Worm (Caenorhabditis elegans) whole organism, L1 larva: ENCODE results near the gene srx-7.

ENCODE experiments used
- C16A3.4 ChIP-seq: fragments of 150-350 bp; optimal IDR thresholded peaks from 2 replicates; lab custom pipeline; 2014; ENCODE audit warnings: missing biosample characterization, missing genetic modification characterization
- C34B4.2 ChIP-seq: sonication (generic microtip); optimal IDR thresholded peaks from 2 replicates; lab custom pipeline; 2017; ENCODE audit warnings: mild to moderate bottlenecking, missing genetic modification characterization, missing compliant biosample characterization
- F16B12.6 ChIP-seq: fragments of 150-350 bp; optimal IDR thresholded peaks from 2 replicates; lab custom pipeline; 2014; ENCODE audit warnings: missing biosample characterization, missing genetic modification characterization
- ama-1 ChIP-seq: fragments of 150-350 bp; optimal IDR thresholded peaks from 2 replicates; lab custom pipeline; 2014
- blmp-1 ChIP-seq: fragments of 150-350 bp; optimal IDR thresholded peaks from 2 replicates; lab custom pipeline; 2014; ENCODE audit warnings: missing biosample characterization, missing genetic modification characterization
- ceh-88 ChIP-seq: fragments of 200-800 bp; sonication (Bioruptor generic); IDR thresholded peaks from 2 replicates; pipeline ENCODE4 v1.3.6; 2022; ENCODE audit warnings: missing genetic modification characterization, missing compliant biosample characterization
- dpl-1 ChIP-seq, 3 experiments: fragments of 150-350 bp in 2 of 3; sonication (generic microtip) in 1 of 3; optimal IDR thresholded peaks; 2 replicates each; lab custom pipeline; 2014 to 2017; ENCODE audit warnings: missing biosample characterization in 3 of 3, missing genetic modification characterization in 3 of 3, missing genetic modification reagents in 3 of 3
- dsc-1 ChIP-seq: sonication (generic microtip); optimal IDR thresholded peaks from 2 replicates; lab custom pipeline; 2016; ENCODE audit warnings: mild to moderate bottlenecking, missing genetic modification characterization, missing compliant biosample characterization
- efl-1 ChIP-seq, 4 experiments: fragments of 150-350 bp; optimal IDR thresholded peaks in 3 of 4; peaks in 1 of 4; 1 replicate in 1 of 4; 2 replicates in 3 of 4; lab custom pipeline; 2014; ENCODE audit warnings: missing biosample characterization in 2 of 4, missing genetic modification characterization in 2 of 4, missing genetic modification reagents in 2 of 4
- ets-5 ChIP-seq: fragments of 200-800 bp; sonication (Bioruptor generic); IDR thresholded peaks from 2 replicates; pipeline ENCODE4 v1.3.6; 2022; ENCODE audit warnings: missing genetic modification characterization, missing compliant biosample characterization
- fos-1 ChIP-seq: fragments of 150-350 bp; optimal IDR thresholded peaks from 2 replicates; lab custom pipeline; 2014; ENCODE audit warnings: missing biosample characterization, missing genetic modification characterization
- hlh-4 ChIP-seq: sonication (generic microtip); optimal IDR thresholded peaks from 2 replicates; lab custom pipeline; 2016; ENCODE audit warnings: mild to moderate bottlenecking, missing genetic modification characterization, missing compliant biosample characterization
- hpl-2 ChIP-seq: fragments of 150-350 bp; optimal IDR thresholded peaks from 2 replicates; lab custom pipeline; 2014; ENCODE audit warnings: missing biosample characterization, missing genetic modification reagents, missing genetic modification characterization
- isw-1 ChIP-seq: fragments of 200-800 bp; sonication (Bioruptor generic); IDR thresholded peaks from 2 replicates; pipeline ENCODE4 v1.3.6; 2022; ENCODE audit warnings: missing genetic modification characterization, missing compliant biosample characterization
- lin-35 ChIP-seq, 2 experiments: fragments of 150-350 bp; optimal IDR thresholded peaks; 2 replicates each; lab custom pipeline; 2014; ENCODE audit warnings: missing biosample characterization in 2 of 2, missing genetic modification characterization in 2 of 2, missing genetic modification reagents in 2 of 2
- lin-39 ChIP-seq: fragments of 150-350 bp; optimal IDR thresholded peaks from 2 replicates; lab custom pipeline; 2014; ENCODE audit warnings: missing biosample characterization, missing genetic modification reagents, missing genetic modification characterization
- mef-2 ChIP-seq: fragments of 150-350 bp; optimal IDR thresholded peaks from 2 replicates; lab custom pipeline; 2014; ENCODE audit warnings: missing biosample characterization, missing genetic modification characterization
- nhr-12 ChIP-seq: sonication (generic microtip); optimal IDR thresholded peaks from 2 replicates; lab custom pipeline; 2017; ENCODE audit warnings: missing biosample characterization, missing genetic modification characterization
- nhr-20 ChIP-seq: sonication (generic microtip); optimal IDR thresholded peaks from 2 replicates; lab custom pipeline; 2016; ENCODE audit warnings: mild to moderate bottlenecking, missing genetic modification characterization, missing compliant biosample characterization
- nhr-28 ChIP-seq: fragments of 150-350 bp; optimal IDR thresholded peaks from 2 replicates; lab custom pipeline; 2014; ENCODE audit warnings: missing biosample characterization, missing genetic modification characterization
- nhr-71 ChIP-seq: sonication (generic microtip); optimal IDR thresholded peaks from 2 replicates; lab custom pipeline; 2016; ENCODE audit warnings: mild to moderate bottlenecking, missing genetic modification characterization, moderate library complexity, missing compliant biosample characterization
- nhr-76 ChIP-seq: sonication (generic microtip); optimal IDR thresholded peaks from 2 replicates; lab custom pipeline; 2017; ENCODE audit warnings: missing biosample characterization, missing genetic modification characterization
- nhr-77 ChIP-seq: fragments of 150-350 bp; optimal IDR thresholded peaks from 2 replicates; lab custom pipeline; 2014; ENCODE audit warnings: missing biosample characterization, missing genetic modification characterization
- nhr-85 ChIP-seq: sonication (generic microtip); peaks from one replicate; lab custom pipeline; 2016; ENCODE audit warnings: missing genetic modification characterization, inconsistent platforms, missing compliant biosample characterization
- pqm-1 ChIP-seq: sonication (generic microtip); optimal IDR thresholded peaks from 3 replicates; lab custom pipeline; 2017; ENCODE audit warnings: missing biosample characterization, missing genetic modification characterization
- rnt-1 ChIP-seq: sonication (generic microtip); optimal IDR thresholded peaks from 2 replicates; lab custom pipeline; 2016; ENCODE audit warnings: mild to moderate bottlenecking, missing genetic modification characterization, moderate library complexity, missing compliant biosample characterization
- skn-1 ChIP-seq: fragments of 150-350 bp; optimal IDR thresholded peaks from 2 replicates; lab custom pipeline; 2014; ENCODE audit warnings: missing biosample characterization, missing genetic modification characterization
- snpc-4 ChIP-seq: fragments of 150-350 bp; optimal IDR thresholded peaks from 2 replicates; lab custom pipeline; 2014; ENCODE audit warnings: missing biosample characterization, missing genetic modification characterization
- sptf-1 ChIP-seq: fragments of 150-350 bp; optimal IDR thresholded peaks from 2 replicates; lab custom pipeline; 2014; ENCODE audit warnings: missing biosample characterization, missing genetic modification characterization
- swsn-7 ChIP-seq: sonication (generic microtip); optimal IDR thresholded peaks from 2 replicates; lab custom pipeline; 2016; ENCODE audit warnings: missing genetic modification characterization, missing compliant biosample characterization
- tbx-2 ChIP-seq: sonication (generic microtip); optimal IDR thresholded peaks from 2 replicates; lab custom pipeline; 2016; ENCODE audit warnings: missing genetic modification characterization, missing compliant biosample characterization
- tlp-1 ChIP-seq: fragments of 150-350 bp; optimal IDR thresholded peaks from 2 replicates; lab custom pipeline; 2014; ENCODE audit warnings: missing biosample characterization, missing genetic modification characterization
- unc-130 ChIP-seq: fragments of 150-350 bp; optimal IDR thresholded peaks from 2 replicates; lab custom pipeline; 2017; ENCODE audit warnings: missing biosample characterization, missing genetic modification characterization, inconsistent platforms
- unc-98 ChIP-seq: fragments of 200-800 bp; sonication (Bioruptor generic); IDR thresholded peaks from 2 replicates; pipeline ENCODE4 v1.3.6; 2022; ENCODE audit warnings: missing genetic modification characterization, missing compliant biosample characterization
- xbp-1 ChIP-seq: sonication (generic microtip); optimal IDR thresholded peaks from 2 replicates; lab custom pipeline; 2016; ENCODE audit warnings: missing genetic modification characterization, missing compliant biosample characterization

srx-7 gene

DNA sequence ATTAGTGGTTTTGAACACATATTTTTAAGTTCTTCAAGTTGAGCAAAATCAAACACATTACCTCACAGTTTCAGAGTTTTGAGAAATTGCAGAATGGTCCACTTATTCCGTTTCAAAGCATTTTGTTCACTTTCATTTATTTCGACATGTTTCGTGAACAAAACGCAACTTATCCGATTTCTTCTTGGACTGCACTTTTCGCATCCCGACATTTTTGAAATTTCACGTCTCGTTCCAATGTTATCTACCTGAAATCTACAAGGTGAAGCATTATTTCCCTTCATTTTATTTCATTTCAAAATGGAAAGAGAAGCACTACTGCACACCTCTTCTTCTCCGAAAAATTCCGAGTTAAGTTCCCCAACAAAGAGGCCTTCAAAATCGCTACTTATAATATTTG lies 30.2 kb downstream of the srx-7 start, which contains the start of gene ZK488.6:
TSS of gene ZK488.6 (plus strand) at position 301 of the 400 bp plus-strand sequence.
- 0 out of 2 replicates have a peak, but pooled peaks have one; percentile 22 for TF ChIP-seq unc-98 (GFP tag; lab: Robert Waterston, UW)
- no peak for TF ChIP-seq sptf-1 (tag; lab: Kevin White, UChicago)
- TF ChIP-seq, all 84 proteins: peak for 1

DNA sequence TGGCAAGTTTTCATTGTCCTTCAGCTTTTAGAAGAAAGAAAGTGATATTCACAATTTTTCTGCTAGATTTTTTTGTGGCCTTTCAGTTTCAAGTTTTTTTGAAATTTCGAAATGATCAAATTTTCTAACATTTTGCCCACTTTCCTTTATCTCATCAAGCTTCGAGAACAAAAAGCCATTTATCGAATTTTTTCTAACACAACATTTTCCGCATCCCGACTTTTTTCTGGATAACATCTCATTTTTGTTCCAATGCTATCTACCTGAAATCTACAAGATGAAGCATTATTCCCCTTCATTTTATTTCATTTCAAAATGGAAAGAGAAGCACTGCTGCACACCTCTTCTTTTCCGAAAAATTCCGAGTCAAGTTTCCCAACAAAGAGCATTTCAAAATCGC lies 33.0 kb downstream of the srx-7 start, which contains the start of gene ZK488.5:
TSS of gene ZK488.5 (plus strand) at position 301 of the 400 bp plus-strand sequence.
- TF ChIP-seq tlp-1 (tag; lab: Kevin White, UChicago) (no peak), lin-35 (GFP tag; optimal IDR thresholded peaks at IDR 0.05; lab: Kevin White, UChicago) (no peak), dpl-1 (GFP tag; optimal IDR thresholded peaks at IDR 0.05; lab: Kevin White, UChicago) (no peak), hpl-2 (GFP tag; lab: Kevin White, UChicago) (no peak), nhr-76 (tag; lab: Kevin White, UChicago) (no peak), xbp-1 (tag; lab: Kevin White, UChicago) (no peak), snpc-4 (tag; lab: Kevin White, UChicago) (no peak), dsc-1 (tag; lab: Kevin White, UChicago) (no peak), ama-1 (lab: Kevin White, UChicago) (no peak)

DNA sequence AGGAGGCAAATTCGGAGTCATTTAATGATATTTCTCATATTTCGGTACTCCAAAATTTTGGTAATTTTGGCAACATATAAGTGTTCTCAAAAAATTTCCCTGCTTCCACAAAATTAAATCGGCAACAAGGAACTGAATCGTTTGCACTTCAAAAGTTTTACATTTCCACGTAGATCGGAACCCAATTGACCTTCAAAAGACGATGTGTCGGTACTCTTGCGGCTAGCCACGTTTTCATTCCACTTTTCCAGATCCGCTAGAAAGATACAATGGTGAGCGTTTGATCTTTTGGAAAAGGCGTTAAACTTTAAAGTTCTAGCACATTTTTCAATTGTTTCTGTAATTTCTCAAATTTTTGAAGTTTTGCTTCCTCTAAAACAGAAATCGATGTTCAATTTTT lies 36.9 kb downstream of the srx-7 start:
- TF ChIP-seq C34B4.2 (tag; lab: Kevin White, UChicago) (no peak), xbp-1 (tag; lab: Kevin White, UChicago) (no peak), blmp-1 (tag; lab: Kevin White, UChicago) (peak; percentile 9), snpc-4 (tag; lab: Kevin White, UChicago) (no peak), rnt-1 (tag; lab: Kevin White, UChicago) (peak; percentile 15)

DNA sequence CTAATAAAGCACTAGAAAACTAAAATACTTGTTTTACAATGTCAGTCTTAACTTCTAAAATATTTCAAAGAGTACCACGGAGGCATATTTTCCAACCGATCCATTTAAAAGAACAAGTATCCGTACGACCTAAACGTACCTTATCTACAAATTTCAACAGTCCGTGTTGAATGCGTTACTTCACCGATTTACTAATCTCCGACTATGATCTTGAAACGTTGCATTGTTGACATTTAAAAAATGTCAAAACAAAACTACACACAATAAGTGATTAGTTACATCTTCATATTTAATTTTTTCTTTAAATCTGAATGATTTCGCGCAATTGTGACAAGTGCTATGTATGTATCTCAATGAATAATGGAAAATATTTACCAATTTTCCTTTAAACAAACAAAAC lies 37.8 kb downstream of the srx-7 start:
- TF ChIP-seq hpl-2 (GFP tag; lab: Kevin White, UChicago) (no peak), swsn-7 (no peak), nhr-77 (tag; lab: Kevin White, UChicago) (no peak), efl-1 (optimal IDR thresholded peaks at IDR 0.05; lab: Kevin White, UChicago) (no peak), efl-1 (GFP tag; optimal IDR thresholded peaks at IDR 0.05 in 1 of 2; lab: Kevin White, UChicago) (peak in 1 of 2 experiments; percentile 45), nhr-12 (no peak), nhr-85 (tag; lab: Kevin White, UChicago) (peak; percentile 73), nhr-71 (tag; lab: Kevin White, UChicago) (no peak)

DNA sequence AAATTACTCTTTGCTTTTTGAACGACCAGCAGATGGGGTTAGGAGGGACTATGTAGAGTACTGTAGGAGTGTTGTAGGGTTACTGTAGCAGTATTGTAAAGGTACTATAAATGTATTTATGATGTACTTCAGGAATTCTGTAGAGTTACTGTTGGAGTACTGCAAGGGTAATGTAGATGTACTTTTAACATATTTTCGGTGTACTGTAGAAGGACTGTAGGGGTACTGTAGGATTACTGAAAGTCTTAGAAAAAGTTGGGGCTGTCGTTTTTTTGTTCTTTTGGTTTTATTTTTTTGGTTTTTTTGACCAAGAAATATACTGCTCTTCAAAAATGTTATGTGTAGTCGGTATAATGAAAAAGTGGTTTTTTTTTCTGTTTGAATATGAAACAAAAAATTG lies 38.6 kb downstream of the srx-7 start:
- TF ChIP-seq efl-1 (optimal IDR thresholded peaks at IDR 0.05; lab: Kevin White, UChicago) (no peak), efl-1 (GFP tag; optimal IDR thresholded peaks at IDR 0.05 in 1 of 2; lab: Kevin White, UChicago) (no peak), isw-1 (GFP tag; lab: Robert Waterston, UW) (no peak), C16A3.4 (tag; lab: Kevin White, UChicago) (no peak), nhr-28 (no peak), nhr-77 (tag; lab: Kevin White, UChicago) (no peak), ceh-88 (no peak), ets-5 (GFP tag; lab: Robert Waterston, UW) (no peak), tlp-1 (tag; lab: Kevin White, UChicago) (no peak), lin-39 (no peak), fos-1 (no peak), hpl-2 (GFP tag; lab: Kevin White, UChicago) (no peak), pqm-1 (tag; lab: Kevin White, UChicago) (no peak), nhr-12 (no peak), skn-1 (no peak)
- TF ChIP-seq, all 84 proteins: peak for 0

DNA sequence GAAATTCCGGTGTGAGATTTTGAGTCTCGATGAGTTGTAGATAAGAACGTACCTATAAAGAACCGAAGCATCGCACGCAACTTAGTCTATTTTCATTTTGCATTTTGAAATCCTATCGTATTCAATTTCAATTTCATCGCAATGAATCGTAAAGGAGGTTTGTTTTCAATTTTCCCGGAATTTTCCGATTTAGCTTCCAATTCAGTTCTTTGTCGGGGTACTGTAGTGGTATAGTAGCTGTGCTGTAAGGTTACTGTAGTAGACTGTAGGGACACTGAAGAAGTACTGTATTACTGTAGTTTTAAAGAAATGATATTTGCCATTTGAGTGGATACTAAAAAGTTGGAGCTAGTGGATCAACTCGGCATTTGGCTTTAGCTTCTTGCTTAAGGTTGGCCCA lies 39.8 kb downstream of the srx-7 start:
- TF ChIP-seq mef-2 (tag; lab: Kevin White, UChicago) (no peak), F16B12.6 (tag; lab: Kevin White, UChicago) (no peak), tbx-2 (tag; lab: Kevin White, UChicago) (no peak), hlh-4 (tag; lab: Kevin White, UChicago) (no peak), nhr-20 (tag; lab: Kevin White, UChicago) (no peak), unc-130 (tag; lab: Kevin White, UChicago) (no peak), efl-1 (optimal IDR thresholded peaks at IDR 0.05; lab: Kevin White, UChicago) (no peak), efl-1 (GFP tag; optimal IDR thresholded peaks at IDR 0.05 in 1 of 2; lab: Kevin White, UChicago) (peak in 1 of 2 experiments; percentile 3)
